Fruit fly (Drosophila melanogaster): Measurements from ENCODE around the gene CG2747.

Gene CG2747

dm6 chr3R:8030151-8030899, at the start of gene CG2747, which contains the start of gene CG10903:
TSS of gene CG2747 (minus strand) at chr3R:8030790.
TSS of gene CG10903 (plus strand) at chr3R:8030411.
- no peak for TF ChIP-seq fru (GFP tag; optimal IDR thresholded peaks at IDR 0.05)
- TF ChIP-seq Vsx2 (GFP tag; optimal IDR thresholded peaks at IDR 0.05; ENCODE audit: partially characterized antibody) = peak; percentile 37
- peak; percentile 26 for TF ChIP-seq brk (GFP tag; optimal IDR thresholded peaks at IDR 0.05)
- peak; percentile 3 for TF ChIP-seq Jra (GFP tag; optimal IDR thresholded peaks at IDR 0.05)
- no peak for TF ChIP-seq woc (GFP tag; optimal IDR thresholded peaks at IDR 0.05)
- TF ChIP-seq lola (GFP tag; optimal IDR thresholded peaks at IDR 0.05) = no peak
- peak; percentile 76 for TF ChIP-seq Myc (optimal IDR thresholded peaks at IDR 0.05)
- TF ChIP-seq Dif (GFP tag; optimal IDR thresholded peaks at IDR 0.05; ENCODE audit: partially characterized antibody) = no peak
- TF ChIP-seq usp (GFP tag; optimal IDR thresholded peaks at IDR 0.05) = no peak
- TF ChIP-seq Mio (GFP tag; optimal IDR thresholded peaks at IDR 0.05) = no peak
- TF ChIP-seq Hnf4 (GFP tag; optimal IDR thresholded peaks at IDR 0.05) = peak; percentile 24
- TF ChIP-seq psq (GFP tag; optimal IDR thresholded peaks at IDR 0.05) = no peak
- TF ChIP-seq Sp1 (GFP tag; optimal IDR thresholded peaks at IDR 0.05) = no peak
- TF ChIP-seq sv (GFP tag; optimal IDR thresholded peaks at IDR 0.05) = no peak
- no peak for TF ChIP-seq N (GFP tag; optimal IDR thresholded peaks at IDR 0.05)
- no peak for TF ChIP-seq foxo (GFP tag; optimal IDR thresholded peaks at IDR 0.05)
- TF ChIP-seq Rel (GFP tag; optimal IDR thresholded peaks at IDR 0.05) = no peak
- TF ChIP-seq Rel (tag; optimal IDR thresholded peaks at IDR 0.05) = no peak
- no peak for TF ChIP-seq OdsH (GFP tag; optimal IDR thresholded peaks at IDR 0.05)
- TF ChIP-seq tai (GFP tag; optimal IDR thresholded peaks at IDR 0.05) = no peak
- no peak for TF ChIP-seq Dfd (GFP tag; optimal IDR thresholded peaks at IDR 0.05)
- TF ChIP-seq CG9705 (GFP tag; optimal IDR thresholded peaks at IDR 0.05) = no peak
- TF ChIP-seq dmrt93B (GFP tag; optimal IDR thresholded peaks at IDR 0.05) = no peak
- TF ChIP-seq h (GFP tag; optimal IDR thresholded peaks at IDR 0.05) = peak; percentile 50
- TF ChIP-seq CG32264 (GFP tag; optimal IDR thresholded peaks at IDR 0.05) = no peak
- no peak for TF ChIP-seq dsf (GFP tag; optimal IDR thresholded peaks at IDR 0.05; ENCODE audit: borderline replicate concordance)
- no peak for TF ChIP-seq CrebA (GFP tag; optimal IDR thresholded peaks at IDR 0.05; ENCODE audit: borderline replicate concordance)
- no peak for TF ChIP-seq HLH106 (tag; optimal IDR thresholded peaks at IDR 0.05)
- no peak for TF ChIP-seq ey (GFP tag; optimal IDR thresholded peaks at IDR 0.05)
- TF ChIP-seq Hr83 (GFP tag; optimal IDR thresholded peaks at IDR 0.05; ENCODE audit: poor library complexity, severe bottlenecking) = no peak
- no peak for TF ChIP-seq jim (GFP tag; optimal IDR thresholded peaks at IDR 0.05)
- no peak for TF ChIP-seq pan (optimal IDR thresholded peaks at IDR 0.05)
- TF ChIP-seq sage (GFP tag; optimal IDR thresholded peaks at IDR 0.05) = no peak
- no peak for TF ChIP-seq dl (GFP tag; optimal IDR thresholded peaks at IDR 0.05; ENCODE audit: insufficient read depth in 1 of 2, partially characterized antibody in 2 of 2)
- peak; percentile 3 for TF ChIP-seq rgr (GFP tag; optimal IDR thresholded peaks at IDR 0.05)
- no peak for TF ChIP-seq GATAd (GFP tag; optimal IDR thresholded peaks at IDR 0.05)
- no peak for TF ChIP-seq br (GFP tag; optimal IDR thresholded peaks at IDR 0.05)
- TF ChIP-seq Abd-B (GFP tag; optimal IDR thresholded peaks at IDR 0.05) = no peak
- TF ChIP-seq Hr78 (GFP tag; optimal IDR thresholded peaks at IDR 0.05) = no peak

- TF ChIP-seq jim (GFP tag; optimal IDR thresholded peaks at IDR 0.05) = no peak
- TF ChIP-seq h (GFP tag; optimal IDR thresholded peaks at IDR 0.05) = peak; percentile 11
- TF ChIP-seq sv (GFP tag; optimal IDR thresholded peaks at IDR 0.05) = peak; percentile 7
- peak; percentile 15 for TF ChIP-seq ey (GFP tag; optimal IDR thresholded peaks at IDR 0.05)
Observed at dm6 chr3R:8072635-8073034, 42.0 kb upstream of the CG2747 start.

dm6 chr3R:8058984-8059383, 28.4 kb upstream of the CG2747 start, which contains the start of gene mAChR-B:
TSS of gene mAChR-B (plus strand) at chr3R:8059284.
- TF ChIP-seq br (GFP tag; optimal IDR thresholded peaks at IDR 0.05) (no peak), Hr78 (GFP tag; optimal IDR thresholded peaks at IDR 0.05) (no peak), Abd-B (GFP tag; optimal IDR thresholded peaks at IDR 0.05) (no peak), dmrt93B (GFP tag; optimal IDR thresholded peaks at IDR 0.05) (no peak), Vsx2 (GFP tag; optimal IDR thresholded peaks at IDR 0.05; ENCODE audit: partially characterized antibody) (no peak), CrebA (GFP tag; optimal IDR thresholded peaks at IDR 0.05; ENCODE audit: borderline replicate concordance) (no peak), brk (GFP tag; optimal IDR thresholded peaks at IDR 0.05) (no peak), Jra (GFP tag; optimal IDR thresholded peaks at IDR 0.05) (no peak), Sp1 (GFP tag; optimal IDR thresholded peaks at IDR 0.05) (no peak), Myc (optimal IDR thresholded peaks at IDR 0.05) (no peak), h (GFP tag; optimal IDR thresholded peaks at IDR 0.05) (no peak)
